Worm (Caenorhabditis elegans): ENCODE measurements around the gene saeg-2.

ce11 chrIII:9236228-9236627, 3.9 kb upstream of the saeg-2 start, which contains the start of gene T23G5.2:
- no peak for TF ChIP-seq nhr-237 (tag; optimal IDR thresholded peaks at IDR 0.05)
- TF ChIP-seq nhr-47 (tag; optimal IDR thresholded peaks at IDR 0.05), result no peak
- TF ChIP-seq fos-1 (tag; optimal IDR thresholded peaks at IDR 0.05), result no peak
- no peak for TF ChIP-seq egl-13 (tag; optimal IDR thresholded peaks at IDR 0.05)
- no peak for TF ChIP-seq unc-130 (tag; optimal IDR thresholded peaks at IDR 0.05)
